Worm (Caenorhabditis elegans) whole organism, mixed stage, embryonic: ENCODE measurements around the gene R10E8.6.

Experiments
- blmp-1 ChIP-seq: fragments of 150-350 bp; optimal IDR thresholded peaks from 2 replicates; lab custom pipeline; 2014; ENCODE audit warnings: missing biosample characterization, missing genetic modification characterization
- ceh-43 ChIP-seq: fragments of 200-800 bp; sonication (Bioruptor generic); optimal IDR thresholded peaks from 2 replicates; lab custom pipeline; 2018; ENCODE audit warnings: mild to moderate bottlenecking, missing genetic modification characterization, moderate library complexity, missing compliant biosample characterization
- ces-1 ChIP-seq: fragments of 150-350 bp; optimal IDR thresholded peaks from 2 replicates; lab custom pipeline; 2014; ENCODE audit warnings: missing biosample characterization, missing genetic modification reagents, missing genetic modification characterization
- drap-1 ChIP-seq: fragments of 200-800 bp; sonication (Bioruptor generic); optimal IDR thresholded peaks from 3 replicates; lab custom pipeline; 2018; ENCODE audit warnings: mild to moderate bottlenecking, missing genetic modification characterization, missing compliant biosample characterization
- elt-1 ChIP-seq: sonication (generic microtip); optimal IDR thresholded peaks from 2 replicates; lab custom pipeline; 2017; ENCODE audit warnings: missing genetic modification characterization, mild to moderate bottlenecking, missing compliant biosample characterization, antibody characterized with exemption, moderate library complexity, borderline replicate concordance; ENCODE audit not compliant: insufficient read depth
- elt-3 ChIP-seq: fragments of 150-350 bp; optimal IDR thresholded peaks from 2 replicates; lab custom pipeline; 2014; ENCODE audit warnings: missing biosample characterization, missing genetic modification characterization
- lin-13 ChIP-seq: fragments of 150-350 bp; optimal IDR thresholded peaks from 2 replicates; lab custom pipeline; 2014; ENCODE audit warnings: missing biosample characterization, missing genetic modification characterization
- lin-32 ChIP-seq: fragments of 200-800 bp; sonication (Bioruptor generic); optimal IDR thresholded peaks from 2 replicates; lab custom pipeline; 2018; ENCODE audit warnings: mild to moderate bottlenecking, missing genetic modification characterization, missing compliant biosample characterization
- mab-5 ChIP-seq: fragments of 150-350 bp; optimal IDR thresholded peaks from 2 replicates; lab custom pipeline; 2014; ENCODE audit warnings: missing biosample characterization, missing genetic modification characterization
- nhr-12 ChIP-seq: fragments of 150-350 bp; optimal IDR thresholded peaks from 2 replicates; lab custom pipeline; 2014; ENCODE audit warnings: missing biosample characterization, missing genetic modification characterization
- nhr-28 ChIP-seq: fragments of 150-350 bp; optimal IDR thresholded peaks from 2 replicates; lab custom pipeline; 2014; ENCODE audit warnings: missing biosample characterization, missing genetic modification characterization
- nhr-76 ChIP-seq: sonication (generic microtip); optimal IDR thresholded peaks from 2 replicates; lab custom pipeline; 2017; ENCODE audit warnings: missing biosample characterization, missing genetic modification characterization
- pha-4 ChIP-seq: fragments of 150-350 bp; optimal IDR thresholded peaks from 2 replicates; lab custom pipeline; 2018; ENCODE audit warnings: missing biosample characterization, missing genetic modification reagents, missing genetic modification characterization
- unc-62 ChIP-seq: fragments of 150-350 bp; optimal IDR thresholded peaks from 2 replicates; lab custom pipeline; 2014; ENCODE audit warnings: missing biosample characterization, missing genetic modification reagents, missing genetic modification characterization

DNA sequence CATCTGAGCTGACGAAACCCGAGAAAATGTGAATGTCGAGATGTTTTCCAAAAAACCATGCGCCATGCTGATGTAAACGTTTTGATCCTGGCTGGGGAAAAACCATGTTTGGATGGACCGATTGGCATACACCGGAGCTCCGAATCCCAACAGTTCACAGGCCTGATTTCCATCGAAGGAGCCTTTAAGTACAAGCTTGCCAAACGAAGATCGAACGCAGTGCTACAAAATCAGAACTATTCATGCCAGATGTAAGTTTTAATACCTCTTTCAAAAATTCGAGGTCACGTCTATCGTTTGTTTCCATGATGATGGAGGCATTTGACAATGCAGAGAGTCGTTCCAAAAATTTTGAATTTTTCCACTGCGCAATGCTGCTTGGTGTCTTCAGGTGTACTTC, 30.4 kb downstream of the R10E8.6 start:
- TF ChIP-seq nhr-28, result no peak
- no peak for TF ChIP-seq nhr-12
- no peak for TF ChIP-seq ces-1 (GFP tag; lab: Kevin White, UChicago)
- TF ChIP-seq drap-1 (GFP tag; lab: Kevin White, UChicago), result no peak
- TF ChIP-seq ceh-43 (GFP tag; lab: Kevin White, UChicago), result no peak
- TF ChIP-seq pha-4 (tag; lab: Kevin White, UChicago), result no peak
- no peak for TF ChIP-seq nhr-76 (tag; lab: Kevin White, UChicago)
- no peak for TF ChIP-seq mab-5 (tag; lab: Kevin White, UChicago)
- TF ChIP-seq blmp-1 (tag; lab: Kevin White, UChicago), result no peak
- no peak for TF ChIP-seq elt-1 (tag; lab: Kevin White, UChicago)
- no peak for TF ChIP-seq lin-13 (tag; lab: Kevin White, UChicago)
- no peak for TF ChIP-seq lin-32
- TF ChIP-seq elt-3 (tag; lab: Kevin White, UChicago), result no peak
- TF ChIP-seq unc-62 (GFP tag; lab: Kevin White, UChicago), result no peak
